Fruit fly (Drosophila melanogaster): ENCODE results near the gene CG14877.

Gene CG14877

dm6 chr3R:15933609-15934232 is 37.8 kb upstream of the CG14877 start, which contains the start of the genes CG5478 and blp (continued):
- TF ChIP-seq CG10654 (GFP tag; optimal IDR thresholded peaks at IDR 0.05) (no peak), Six4 (GFP tag; optimal IDR thresholded peaks at IDR 0.05) (no peak), CG8089 (GFP tag; optimal IDR thresholded peaks at IDR 0.05) (no peak), CG15514 (GFP tag; optimal IDR thresholded peaks at IDR 0.05) (peak; percentile 5), MTF-1 (GFP tag; optimal IDR thresholded peaks at IDR 0.05; ENCODE audit: borderline replicate concordance) (no peak), CG7372 (GFP tag; IDR thresholded peaks at IDR 0.05) (no peak), C15 (GFP tag; IDR thresholded peaks at IDR 0.05) (no peak), oc (tag; optimal IDR thresholded peaks at IDR 0.05) (no peak), CG17802 (tag; optimal IDR thresholded peaks at IDR 0.05) (no peak), pb (GFP tag; optimal IDR thresholded peaks at IDR 0.05) (no peak), wdn (GFP tag; IDR thresholded peaks at IDR 0.05) (no peak), CG31224 (GFP tag; IDR thresholded peaks at IDR 0.05) (no peak), nmo (GFP tag; optimal IDR thresholded peaks at IDR 0.05) (peak; percentile 30), sisA (GFP tag; IDR thresholded peaks at IDR 0.05) (no peak), CG18764 (GFP tag; optimal IDR thresholded peaks at IDR 0.05) (no peak), gt (GFP tag; IDR thresholded peaks at IDR 0.05) (no peak), CG2120 (GFP tag; optimal IDR thresholded peaks at IDR 0.05) (no peak), tna (GFP tag; IDR thresholded peaks at IDR 0.05; ENCODE audit: partially characterized antibody) (peak; percentile 91), tup (GFP tag; optimal IDR thresholded peaks at IDR 0.05) (no peak), CG33213 (GFP tag; optimal IDR thresholded peaks at IDR 0.05) (no peak), fru (optimal IDR thresholded peaks at IDR 0.05) (no peak), org-1 (GFP tag; optimal IDR thresholded peaks at IDR 0.05) (no peak), ems (GFP tag; optimal IDR thresholded peaks at IDR 0.05) (no peak), row (GFP tag; IDR thresholded peaks at IDR 0.05) (peak; percentile 39), MBD-R2 (GFP tag; IDR thresholded peaks at IDR 0.05) (peak; percentile 79), sens (GFP tag) (peak; percentile 69), Hmx (GFP tag; optimal IDR thresholded peaks at IDR 0.05) (no peak), NK7.1 (GFP tag; optimal IDR thresholded peaks at IDR 0.05) (no peak), CG31365 (tag; optimal IDR thresholded peaks at IDR 0.05) (no peak), CG14441 (GFP tag; IDR thresholded peaks at IDR 0.05) (no peak), CG1647 (GFP tag; optimal IDR thresholded peaks at IDR 0.05) (no peak), ash1 (GFP tag; optimal IDR thresholded peaks at IDR 0.05) (no peak), mam (GFP tag; optimal IDR thresholded peaks at IDR 0.05) (no peak), CG34422 (GFP tag; IDR thresholded peaks at IDR 0.05) (peak; percentile 34; the same call in 1 of the 3 replicates), CG34376 (GFP tag; optimal IDR thresholded peaks at IDR 0.05) (no peak), Hsf (GFP tag; optimal IDR thresholded peaks at IDR 0.05) (no peak), sd (tag; optimal IDR thresholded peaks at IDR 0.05) (peak; percentile 49), CG14860 (GFP tag; IDR thresholded peaks at IDR 0.05; ENCODE audit: partially characterized antibody) (peak; percentile 92), CG4854 (GFP tag; optimal IDR thresholded peaks at IDR 0.05) (no peak), CG4820 (GFP tag; optimal IDR thresholded peaks at IDR 0.05) (no peak), cato (GFP tag; optimal IDR thresholded peaks at IDR 0.05; ENCODE audit: borderline replicate concordance) (no peak), CG4328 (GFP tag; optimal IDR thresholded peaks at IDR 0.05) (no peak), CG31388 (GFP tag; optimal IDR thresholded peaks at IDR 0.05) (no peak), CG9215 (GFP tag; IDR thresholded peaks at IDR 0.05) (no peak), yki (optimal IDR thresholded peaks at IDR 0.05) (no peak), Ptx1 (GFP tag; IDR thresholded peaks at IDR 0.05) (no peak), Asciz (GFP tag; optimal IDR thresholded peaks at IDR 0.05) (no peak), Dll (GFP tag; IDR thresholded peaks at IDR 0.05; ENCODE audit: partially characterized antibody) (peak; percentile 94), CG17359 (tag; optimal IDR thresholded peaks at IDR 0.05) (no peak), Dp (GFP tag; optimal IDR thresholded peaks at IDR 0.05) (peak; percentile 88), CG6654 (GFP tag; optimal IDR thresholded peaks at IDR 0.05) (no peak), Abd-B (GFP tag; optimal IDR thresholded peaks at IDR 0.05) (no peak)
